Worm (Caenorhabditis elegans): ENCODE data around the gene ZC8.6.

DNA sequence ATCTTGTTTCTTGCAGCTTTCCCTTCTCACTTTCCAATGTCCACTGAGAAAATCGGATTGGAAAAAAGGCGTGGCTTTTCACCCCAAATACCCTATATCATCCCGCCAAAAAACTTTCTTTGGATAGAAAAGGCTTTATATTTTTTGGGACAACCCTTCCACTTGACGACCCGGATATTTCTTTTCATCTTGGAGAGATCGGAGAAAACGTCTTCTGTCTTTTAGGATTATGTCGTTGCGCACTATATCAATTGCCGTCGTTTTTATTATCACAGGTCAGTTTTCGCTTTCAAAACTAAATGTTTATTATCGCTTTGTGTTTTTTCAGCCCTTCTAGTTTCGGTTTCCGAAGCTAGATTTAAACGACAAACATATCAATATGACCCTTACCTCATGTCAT lies 46.5 kb upstream of the ZC8.6 start, which contains the start of gene Y64H9A.2:
- TF ChIP-seq ztf-29 (GFP tag; IDR thresholded peaks at IDR 0.05), result no peak
- TF ChIP-seq ref-1 (GFP tag; conservative IDR thresholded peaks at IDR 0.05), result no peak
- TF ChIP-seq ztf-23 (GFP tag; IDR thresholded peaks at IDR 0.05), result no peak
- TF ChIP-seq tab-1 (GFP tag; IDR thresholded peaks at IDR 0.05), result no peak
